Worm (Caenorhabditis elegans) whole organism, L4/young adult: ENCODE data around the gene ZK418.13.
A peak's percentile ranks its signal among the peaks of the same experiment; 100 is the strongest.

ENCODE experiments used
- W03F9.2 ChIP-seq: fragments of 150-350 bp; optimal IDR thresholded peaks from 2 replicates; lab custom pipeline; 2014; ENCODE audit warnings: missing biosample characterization, missing genetic modification characterization
- dao-5 ChIP-seq: sonication (generic microtip); optimal IDR thresholded peaks from 2 replicates; lab custom pipeline; 2016; ENCODE audit warnings: missing genotype, missing genetic modification characterization, moderate library complexity, missing compliant biosample characterization
- him-1 ChIP-seq: sonication (generic microtip); optimal IDR thresholded peaks from 2 replicates; lab custom pipeline; 2016; ENCODE audit warnings: missing genotype, missing genetic modification reagents, missing genetic modification characterization, missing compliant biosample characterization

ZK418.13 gene

DNA sequence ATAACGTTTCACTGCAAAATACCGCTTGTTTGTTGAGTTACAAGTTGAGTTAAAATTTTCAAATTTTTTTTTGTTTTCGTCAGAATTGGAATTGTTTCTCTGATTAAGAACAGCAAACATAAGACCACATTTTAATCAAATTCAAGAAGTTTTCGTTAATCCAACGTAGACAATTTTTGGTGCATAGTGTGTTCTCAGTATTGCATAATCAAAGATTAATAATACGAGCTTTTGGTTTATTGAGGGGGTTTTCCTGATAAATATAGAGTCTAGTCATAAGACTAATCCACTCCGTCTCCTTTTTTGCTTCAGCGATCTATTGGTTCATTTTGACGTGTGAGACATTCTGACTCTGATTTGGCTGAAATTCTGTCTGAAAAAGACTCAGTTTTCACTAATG is 18.9 kb upstream of the ZK418.13 start, which contains the start of gene nhr-9:
Gene nhr-9, plus strand, starts transcription at position 307 of the 400 bp plus-strand sequence.
- no peak for TF ChIP-seq dao-5 (tag; lab: Kevin White, UChicago)
- no peak for TF ChIP-seq W03F9.2 (tag; lab: Kevin White, UChicago)
- TF ChIP-seq him-1 (tag; lab: Kevin White, UChicago) = no peak

DNA sequence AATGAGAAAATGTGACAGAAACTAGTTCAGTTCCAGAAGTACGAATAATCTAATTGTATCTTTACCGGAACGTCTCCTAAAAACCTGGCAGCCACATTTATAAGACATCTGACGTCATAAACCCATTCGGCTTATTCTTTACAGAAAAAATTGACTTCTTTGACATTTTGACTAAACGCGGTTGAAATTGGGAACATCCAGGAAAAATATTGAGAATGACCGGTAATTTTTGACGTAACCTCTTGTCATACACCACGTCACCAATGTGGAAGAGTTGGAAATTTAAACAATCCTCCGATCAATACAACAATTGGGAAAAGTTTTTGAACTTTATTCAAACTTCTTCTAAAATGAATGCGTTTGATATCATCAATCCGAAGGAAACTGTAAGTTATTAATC is 14.8 kb upstream of the ZK418.13 start, which contains the start of gene ZK418.2:
Gene ZK418.2, plus strand, starts transcription at position 301 of the 400 bp plus-strand sequence.
- no peak for TF ChIP-seq him-1 (tag; lab: Kevin White, UChicago)
- no peak for TF ChIP-seq W03F9.2 (tag; lab: Kevin White, UChicago)
- no peak for TF ChIP-seq dao-5 (tag; lab: Kevin White, UChicago)

ce11 chrIII:7090545-7090944 is 14.3 kb upstream of the ZK418.13 start, which contains the start of gene ZK418.10:
Gene ZK418.10, minus strand, starts transcription at chrIII:7090692.
- no peak for TF ChIP-seq W03F9.2 (tag; lab: Kevin White, UChicago)
- TF ChIP-seq him-1 (tag; lab: Kevin White, UChicago) = no peak
- no peak for TF ChIP-seq dao-5 (tag; lab: Kevin White, UChicago)

DNA sequence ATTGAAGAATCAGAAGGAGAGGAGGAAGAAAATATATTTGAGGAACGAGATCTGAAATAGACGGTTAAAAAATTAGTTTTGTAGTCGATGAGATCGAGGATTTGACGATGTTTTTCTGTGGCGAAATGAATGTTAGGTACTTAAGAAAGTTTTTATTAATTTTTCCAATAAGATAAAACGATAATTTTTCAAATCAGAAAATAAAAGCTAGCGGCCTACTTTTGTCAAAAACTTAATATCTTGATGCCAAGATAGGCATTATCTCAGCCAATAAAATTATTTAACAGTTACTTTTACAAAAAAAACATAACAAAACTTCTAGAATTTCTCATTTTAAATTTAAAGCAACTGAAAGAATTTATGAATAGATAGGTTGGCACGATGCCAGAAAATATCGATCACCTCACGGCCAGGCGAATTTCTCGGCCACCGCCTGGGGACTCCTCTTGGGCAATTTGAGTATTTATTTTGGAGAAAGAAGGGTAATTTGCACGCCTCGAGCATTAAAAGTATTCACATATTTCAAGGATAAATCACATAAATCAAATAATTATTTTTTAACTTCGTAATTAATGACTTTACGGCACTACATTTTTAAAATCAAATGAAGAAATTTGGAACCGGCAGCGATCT is 11.5 kb upstream of the ZK418.13 start, which contains the start of gene fubl-2:
Gene fubl-2, minus strand, starts transcription at position 51 of the 633 bp plus-strand sequence.
- TF ChIP-seq him-1 (tag; lab: Kevin White, UChicago) (no peak), dao-5 (tag; lab: Kevin White, UChicago) (no peak), W03F9.2 (tag; lab: Kevin White, UChicago) (peak; percentile 81)

ce11 chrIII:7087180-7087579 is 10.9 kb upstream of the ZK418.13 start:
- TF ChIP-seq him-1 (tag; lab: Kevin White, UChicago) (no peak), dao-5 (tag; lab: Kevin White, UChicago) (no peak), W03F9.2 (tag; lab: Kevin White, UChicago) (no peak)

DNA sequence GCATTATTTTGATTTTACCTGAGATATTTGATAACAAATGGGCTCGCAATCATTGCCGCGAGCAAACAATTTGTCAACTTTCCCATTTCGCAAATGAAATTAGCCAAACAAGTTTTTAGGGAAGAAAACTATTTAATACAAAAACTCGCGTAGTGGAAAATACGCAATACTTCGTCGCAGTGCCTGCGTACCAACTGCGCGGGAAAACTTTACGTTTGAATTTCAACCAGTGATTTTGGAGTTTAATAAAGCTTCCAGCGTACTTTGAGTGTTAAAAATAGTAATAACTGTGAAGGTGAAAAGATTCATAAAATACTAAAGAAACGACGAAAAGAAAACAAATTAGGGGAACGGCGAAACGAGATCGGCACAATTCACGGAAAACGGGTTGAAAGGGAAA is 8.6 kb upstream of the ZK418.13 start, which contains the start of gene tofu-7:
Gene tofu-7, minus strand, starts transcription at position 111 of the 400 bp plus-strand sequence.
- no peak for TF ChIP-seq him-1 (tag; lab: Kevin White, UChicago)
- no peak for TF ChIP-seq W03F9.2 (tag; lab: Kevin White, UChicago)
- TF ChIP-seq dao-5 (tag; lab: Kevin White, UChicago) = no peak

- TF ChIP-seq W03F9.2 (tag; lab: Kevin White, UChicago) = no peak
- TF ChIP-seq dao-5 (tag; lab: Kevin White, UChicago) = no peak
- TF ChIP-seq him-1 (tag; lab: Kevin White, UChicago) = no peak
Observed at ce11 chrIII:7083106-7083505, 6.8 kb upstream of the ZK418.13 start.

DNA sequence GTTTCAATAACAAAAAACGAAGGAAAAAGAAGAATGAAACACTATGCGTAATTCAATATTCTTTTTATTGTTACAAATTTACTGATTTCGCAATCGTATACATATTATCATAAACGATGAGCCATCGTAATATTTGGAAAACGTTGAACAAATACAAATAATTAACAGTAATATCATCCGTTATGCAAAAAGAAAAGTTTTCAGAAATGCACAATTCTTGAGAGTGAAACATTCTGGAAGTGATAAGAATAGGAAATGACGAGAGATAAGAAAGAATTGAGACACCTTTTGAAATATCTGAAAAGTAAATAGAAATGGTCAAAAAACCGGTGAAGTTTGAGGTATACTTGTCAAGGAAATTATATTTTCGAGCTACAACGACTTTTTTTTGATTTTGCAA is 5.2 kb upstream of the ZK418.13 start:
- TF ChIP-seq him-1 (tag; lab: Kevin White, UChicago) (no peak), W03F9.2 (tag; lab: Kevin White, UChicago) (no peak), dao-5 (tag; lab: Kevin White, UChicago) (no peak)

- no peak for TF ChIP-seq him-1 (tag; lab: Kevin White, UChicago)
- no peak for TF ChIP-seq dao-5 (tag; lab: Kevin White, UChicago)
- TF ChIP-seq W03F9.2 (tag; lab: Kevin White, UChicago) = no peak
Observed at ce11 chrIII:7080689-7081088, 4.4 kb upstream of the ZK418.13 start, which contains the start of gene ZK418.7. Gene ZK418.7, minus strand, starts transcription at chrIII:7080789.

DNA sequence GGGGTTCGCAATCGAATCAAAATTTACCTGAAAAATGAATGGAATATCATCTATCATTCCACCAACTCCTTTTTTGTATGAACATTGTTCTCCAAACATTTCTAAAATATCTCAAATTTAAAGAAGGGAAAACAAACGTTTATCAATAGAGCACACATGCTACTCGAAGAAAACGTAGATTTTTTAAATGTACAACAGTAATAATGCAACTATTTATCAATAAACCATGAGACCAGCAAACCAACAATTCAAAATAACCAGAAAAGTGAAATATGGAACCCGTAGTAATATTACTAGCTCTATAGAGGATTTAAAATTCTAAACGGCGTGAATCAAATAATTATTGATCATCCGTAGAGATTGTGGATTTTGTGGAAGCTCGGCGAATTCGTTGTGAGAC is 2.5 kb upstream of the ZK418.13 start, which contains the start of gene ZK418.6:
Gene ZK418.6, minus strand, starts transcription at position 101 of the 400 bp plus-strand sequence.
- TF ChIP-seq W03F9.2 (tag; lab: Kevin White, UChicago) = no peak
- TF ChIP-seq dao-5 (tag; lab: Kevin White, UChicago) = no peak
- no peak for TF ChIP-seq him-1 (tag; lab: Kevin White, UChicago)

DNA sequence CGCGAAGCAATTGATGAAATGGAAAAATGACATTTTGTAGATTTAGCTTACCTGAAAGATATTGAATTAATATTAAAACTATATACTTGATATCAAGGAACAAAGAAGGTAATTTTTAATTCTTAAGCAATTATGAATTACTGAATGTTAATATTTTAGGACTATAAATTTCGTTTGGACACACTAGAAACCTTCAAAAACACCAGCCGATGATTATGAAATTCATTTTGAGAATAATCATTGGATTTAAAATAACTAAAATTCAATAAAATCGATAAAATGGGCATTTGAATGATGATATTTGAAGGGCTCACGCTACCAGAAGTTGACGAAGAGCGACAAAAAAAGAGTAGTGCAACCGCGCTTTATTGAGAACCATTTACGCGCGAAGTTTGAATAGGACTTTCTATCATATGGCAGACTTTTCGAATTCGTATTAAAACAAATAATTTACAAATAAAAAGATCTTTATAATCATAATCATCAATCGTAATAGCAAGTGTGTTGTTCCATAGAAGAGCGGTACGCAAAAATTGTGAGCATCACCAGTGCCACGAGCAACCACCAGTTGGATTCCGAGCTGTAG is 2.4 kb downstream of the ZK418.13 start, which contains the start of gene ZK418.5:
Gene ZK418.5, minus strand, starts transcription at position 51 of the 586 bp plus-strand sequence.
- TF ChIP-seq him-1 (tag; lab: Kevin White, UChicago) (no peak), dao-5 (tag; lab: Kevin White, UChicago) (no peak), W03F9.2 (tag; lab: Kevin White, UChicago) (no peak)

- no peak for TF ChIP-seq W03F9.2 (tag; lab: Kevin White, UChicago)
- no peak for TF ChIP-seq dao-5 (tag; lab: Kevin White, UChicago)
- no peak for TF ChIP-seq him-1 (tag; lab: Kevin White, UChicago)
Observed at ce11 chrIII:7072452-7072851, 3.8 kb downstream of the ZK418.13 start, which contains the start of gene lin-37. Gene lin-37, minus strand, starts transcription at chrIII:7072552.

- TF ChIP-seq him-1 (tag; lab: Kevin White, UChicago) = no peak
- no peak for TF ChIP-seq W03F9.2 (tag; lab: Kevin White, UChicago)
- TF ChIP-seq dao-5 (tag; lab: Kevin White, UChicago) = no peak
Observed at ce11 chrIII:7069981-7070380, 6.3 kb downstream of the ZK418.13 start, which contains the start of gene tmem-17. Gene tmem-17, plus strand, starts transcription at chrIII:7070281.
